Fruit fly (Drosophila melanogaster): Measurements from ENCODE around the gene CG15021.
A peak's percentile ranks its signal among the peaks of the same experiment; 100 is the strongest.

Gene CG15021

dm6 chr3L:4403180-4403769, 33.2 kb upstream of the CG15021 start, which contains the start of gene Syx17 (continued):
- TF ChIP-seq Sox102F (GFP tag; optimal IDR thresholded peaks at IDR 0.05), result peak; percentile 53
- TF ChIP-seq Dbx (GFP tag; IDR thresholded peaks at IDR 0.05), result peak; percentile 83; the same call in 2 of the 3 replicates
- TF ChIP-seq CG4328 (GFP tag; optimal IDR thresholded peaks at IDR 0.05), result no peak
- TF ChIP-seq sima (GFP tag; optimal IDR thresholded peaks at IDR 0.05), result no peak
- peak; percentile 17; the same call in 1 of the 2 replicates for TF ChIP-seq danr (GFP tag; IDR thresholded peaks at IDR 0.05)
- peak; percentile 43 for TF ChIP-seq Adf1 (GFP tag; IDR thresholded peaks at IDR 0.05)
- TF ChIP-seq mld (GFP tag; IDR thresholded peaks at IDR 0.05; ENCODE audit: partially characterized antibody), result peak; percentile 79
- peak; percentile 84 for TF ChIP-seq YL-1 (GFP tag; optimal IDR thresholded peaks at IDR 0.05)
- TF ChIP-seq Dp (GFP tag; optimal IDR thresholded peaks at IDR 0.05), result peak; percentile 40
- TF ChIP-seq Poxn (GFP tag; IDR thresholded peaks at IDR 0.05), result no peak
- TF ChIP-seq Gsc (GFP tag; IDR thresholded peaks at IDR 0.05), result no peak
- TF ChIP-seq CG17912 (GFP tag; optimal IDR thresholded peaks at IDR 0.05), result no peak
- TF ChIP-seq vfl (GFP tag; optimal IDR thresholded peaks at IDR 0.05), result peak; percentile 14
- TF ChIP-seq CG8089 (GFP tag; optimal IDR thresholded peaks at IDR 0.05), result no peak
- peak; percentile 85 for TF ChIP-seq nerfin-2 (GFP tag; IDR thresholded peaks at IDR 0.05; ENCODE audit: partially characterized antibody)
- peak; percentile 67 for TF ChIP-seq CG10267 (tag; optimal IDR thresholded peaks at IDR 0.05)
- peak; percentile 90 for TF ChIP-seq CG42726 (GFP tag; IDR thresholded peaks at IDR 0.05; ENCODE audit: partially characterized antibody)
- peak; percentile 41 for TF ChIP-seq CG9437 (GFP tag; optimal IDR thresholded peaks at IDR 0.05)
- peak; percentile 1 for TF ChIP-seq Vsx1 (GFP tag; optimal IDR thresholded peaks at IDR 0.05)
- peak; percentile 64 for TF ChIP-seq CG10979 (tag; optimal IDR thresholded peaks at IDR 0.05)
- no peak for TF ChIP-seq CG4404 (GFP tag; IDR thresholded peaks at IDR 0.05)
- peak; percentile 83 for TF ChIP-seq vnd (GFP tag; IDR thresholded peaks at IDR 0.05; ENCODE audit: partially characterized antibody)
- peak; percentile 21 for TF ChIP-seq CG4820 (GFP tag; optimal IDR thresholded peaks at IDR 0.05)
- 0 out of 2 replicates have a peak, but pooled peaks have one; percentile 32 for TF ChIP-seq CG11085 (GFP tag; IDR thresholded peaks at IDR 0.05)
- peak; percentile 68 for TF ChIP-seq Antp (GFP tag; optimal IDR thresholded peaks at IDR 0.05)
- peak; percentile 50 for TF ChIP-seq CG1233 (GFP tag; optimal IDR thresholded peaks at IDR 0.05)
- no peak for TF ChIP-seq cg (GFP tag; optimal IDR thresholded peaks at IDR 0.05)
- no peak for TF ChIP-seq CG16815 (GFP tag; optimal IDR thresholded peaks at IDR 0.05)
- peak; percentile 24 for TF ChIP-seq CG17568 (GFP tag; optimal IDR thresholded peaks at IDR 0.05)
- TF ChIP-seq knrl (GFP tag; IDR thresholded peaks at IDR 0.05; ENCODE audit: partially characterized antibody), result peak; percentile 87
- TF ChIP-seq da (GFP tag; optimal IDR thresholded peaks at IDR 0.05), result no peak
- TF ChIP-seq CG8281 (tag; optimal IDR thresholded peaks at IDR 0.05), result no peak
- TF ChIP-seq CG11695 (GFP tag; IDR thresholded peaks at IDR 0.05), result peak; percentile 48; the same call in 1 of the 3 replicates
- peak; percentile 49 for TF ChIP-seq Asciz (GFP tag; optimal IDR thresholded peaks at IDR 0.05)
- peak in 1 of 2 experiments; percentile 43 for TF ChIP-seq chif (GFP tag; optimal IDR thresholded peaks at IDR 0.05)
- TF ChIP-seq cato (GFP tag; optimal IDR thresholded peaks at IDR 0.05; ENCODE audit: borderline replicate concordance), result no peak
- peak; percentile 63 for TF ChIP-seq CG3281 (GFP tag; optimal IDR thresholded peaks at IDR 0.05)
- peak; percentile 64; the same call in 2 of the 3 replicates for TF ChIP-seq CG17361 (GFP tag; IDR thresholded peaks at IDR 0.05)
- TF ChIP-seq CG12104 (GFP tag; optimal IDR thresholded peaks at IDR 0.05), result peak; percentile 10
- peak; percentile 78 for TF ChIP-seq CG12769 (tag; optimal IDR thresholded peaks at IDR 0.05)
- TF ChIP-seq grau (tag; optimal IDR thresholded peaks at IDR 0.05), result peak; percentile 60
- peak; percentile 64 for TF ChIP-seq CG11504 (tag; optimal IDR thresholded peaks at IDR 0.05)
- peak; percentile 97 for TF ChIP-seq Sry-δ (GFP tag; optimal IDR thresholded peaks at IDR 0.05)
- TF ChIP-seq ato (GFP tag; IDR thresholded peaks at IDR 0.05; ENCODE audit: partially characterized antibody), result peak; percentile 92
- peak; percentile 48; the same call in 1 of the 2 replicates for TF ChIP-seq HLH3B (GFP tag; IDR thresholded peaks at IDR 0.05)
- TF ChIP-seq NC2β (GFP tag; optimal IDR thresholded peaks at IDR 0.05), result peak; percentile 65
- peak; percentile 51 for TF ChIP-seq CG6765 (GFP tag; optimal IDR thresholded peaks at IDR 0.05)
- peak; percentile 39 for TF ChIP-seq Nf-YC (tag; optimal IDR thresholded peaks at IDR 0.05)
- peak; percentile 54 for TF ChIP-seq dm (GFP tag; optimal IDR thresholded peaks at IDR 0.05)
